Fruit fly (Drosophila melanogaster) whole organism, pupa: ENCODE data around the gene CG9259.

Source experiments
- CG15710 ChIP-seq: fragments of 200-800 bp; sonication (Bioruptor generic); optimal IDR thresholded peaks from 2 replicates; lab custom pipeline; 2018; ENCODE audit warnings: missing biosample characterization, mild to moderate bottlenecking, missing genetic modification characterization, moderate library complexity
- CG34367 ChIP-seq: fragments of 200-800 bp; sonication (Bioruptor generic); optimal IDR thresholded peaks from 2 replicates; lab custom pipeline; 2018; ENCODE audit warnings: missing biosample characterization, mild to moderate bottlenecking, missing genetic modification characterization
- CG8159 ChIP-seq: fragments of 200-800 bp; sonication (Bioruptor generic); optimal IDR thresholded peaks from 3 replicates; lab custom pipeline; 2018; ENCODE audit warnings: missing biosample characterization, mild to moderate bottlenecking, missing genetic modification characterization, moderate library complexity
- CG9948 ChIP-seq: fragments of 200-800 bp; sonication (Bioruptor generic); optimal IDR thresholded peaks from 2 replicates; lab custom pipeline; 2018; ENCODE audit warnings: missing biosample characterization, mild to moderate bottlenecking, missing genetic modification characterization, moderate library complexity
- Snoo ChIP-seq: fragments of 200-800 bp; sonication (Bioruptor generic); optimal IDR thresholded peaks from 3 replicates; lab custom pipeline; 2017; ENCODE audit warnings: missing biosample characterization, mild to moderate bottlenecking, missing genetic modification characterization, inconsistent platforms
- gl ChIP-seq: fragments of 200-800 bp; sonication (Bioruptor generic); optimal IDR thresholded peaks from 2 replicates; lab custom pipeline; 2018; ENCODE audit warnings: missing biosample characterization, mild to moderate bottlenecking, missing genetic modification characterization

DNA sequence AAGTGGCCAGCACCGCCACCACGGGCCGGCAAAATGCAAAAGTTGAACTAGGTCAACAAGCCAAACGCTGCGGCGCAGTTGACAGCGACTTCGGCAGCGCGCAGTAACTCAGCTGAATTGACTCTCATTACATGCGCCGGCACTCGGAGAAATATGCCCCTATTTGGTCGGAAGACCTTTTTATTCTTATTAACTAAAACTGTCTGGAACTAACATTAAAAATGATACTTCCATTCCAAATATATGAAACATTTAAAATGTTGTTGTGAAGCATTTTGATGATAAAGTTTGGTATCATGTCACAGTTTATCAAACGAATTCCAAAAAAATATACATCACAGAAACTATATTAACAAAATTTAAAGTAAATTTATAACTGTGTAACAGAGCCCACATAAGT, 22.0 kb upstream of the CG9259 start:
- TF ChIP-seq Snoo (no peak), CG34367 (tag; lab: Kevin White, UChicago) (no peak), gl (tag; lab: Kevin White, UChicago) (no peak), CG15710 (tag; lab: Kevin White, UChicago) (no peak), CG8159 (tag; lab: Kevin White, UChicago) (no peak), CG9948 (tag; lab: Kevin White, UChicago) (no peak)
